Fruit fly (Drosophila melanogaster) whole organism, pupa: ENCODE results near the gene CG14435.

Experiments
- CG12605 ChIP-seq: fragments of 200-800 bp; sonication (Bioruptor generic); IDR thresholded peaks from 2 replicates; pipeline ENCODE4 v1.3.6; 2022; ENCODE audit warnings: missing biosample characterization, missing genetic modification characterization
- CG13204 ChIP-seq: fragments of 200-800 bp; sonication (Bioruptor generic); optimal IDR thresholded peaks from 2 replicates; lab custom pipeline; 2018; ENCODE audit warnings: missing biosample characterization, mild to moderate bottlenecking, missing genetic modification characterization, moderate library complexity
- CG14655 ChIP-seq: fragments of 200-800 bp; sonication (Bioruptor generic); optimal IDR thresholded peaks from 3 replicates; lab custom pipeline; 2017; ENCODE audit warnings: mild to moderate bottlenecking, missing biosample characterization, missing genetic modification reagents, missing genetic modification characterization
- CG32121 ChIP-seq: fragments of 200-800 bp; sonication (Bioruptor generic); IDR thresholded peaks from 2 replicates; pipeline ENCODE4 v1.3.6; 2022; ENCODE audit warnings: missing biosample characterization, missing genetic modification characterization
- CG4496 ChIP-seq: fragments of 200-800 bp; sonication (Bioruptor generic); IDR thresholded peaks from 3 replicates; pipeline ENCODE4 v1.3.6; 2022; ENCODE audit warnings: missing biosample characterization, missing genetic modification characterization
- CG8159 ChIP-seq: fragments of 200-800 bp; sonication (Bioruptor generic); optimal IDR thresholded peaks from 3 replicates; lab custom pipeline; 2018; ENCODE audit warnings: missing biosample characterization, mild to moderate bottlenecking, missing genetic modification characterization, moderate library complexity
- CG8301 ChIP-seq: fragments of 200-800 bp; sonication (Bioruptor generic); optimal IDR thresholded peaks from 2 replicates; lab custom pipeline; 2018; ENCODE audit warnings: missing biosample characterization, mild to moderate bottlenecking, missing genetic modification characterization
- D1 ChIP-seq: fragments of 200-800 bp; sonication (Bioruptor generic); optimal IDR thresholded peaks from 2 replicates; lab custom pipeline; 2018; ENCODE audit warnings: missing biosample characterization, mild to moderate bottlenecking, missing genetic modification characterization, moderate library complexity
- Ets98B ChIP-seq: fragments of 200-800 bp; sonication (Bioruptor generic); IDR thresholded peaks from 2 replicates; pipeline ENCODE4 v1.3.6; 2022; ENCODE audit warnings: missing biosample characterization, missing genetic modification characterization
- Pif1A ChIP-seq: fragments of 200-800 bp; sonication (Bioruptor generic); optimal IDR thresholded peaks from 3 replicates; lab custom pipeline; 2016; ENCODE audit warnings: missing biosample characterization, missing genetic modification characterization
- Pif1B ChIP-seq: fragments of 200-800 bp; sonication (Bioruptor generic); optimal IDR thresholded peaks from 3 replicates; lab custom pipeline; 2016; ENCODE audit warnings: missing biosample characterization, missing genetic modification characterization
- Snoo ChIP-seq: fragments of 200-800 bp; sonication (Bioruptor generic); optimal IDR thresholded peaks from 3 replicates; lab custom pipeline; 2017; ENCODE audit warnings: missing biosample characterization, mild to moderate bottlenecking, missing genetic modification characterization, inconsistent platforms
- fd96Ca ChIP-seq: fragments of 200-800 bp; sonication (Bioruptor generic); IDR thresholded peaks from 3 replicates; pipeline ENCODE4 v1.3.6; 2022; ENCODE audit warnings: missing biosample characterization, missing genetic modification characterization
- rn ChIP-seq: fragments of 200-800 bp; sonication (Bioruptor generic); IDR thresholded peaks from 2 replicates; pipeline ENCODE4 v1.3.6; 2022; ENCODE audit warnings: missing biosample characterization, missing genetic modification characterization

dm6 chrX:6849178-6849956, 5.6 kb upstream of the CG14435 start, which contains the start of the genes Cht11 and CG4558:
- peak; percentile 81 for TF ChIP-seq CG32121
- TF ChIP-seq fd96Ca (GFP tag; lab: Robert Waterston, UW) = peak; percentile 73; the same call in 1 of the 3 replicates
- TF ChIP-seq Snoo = peak; percentile 73
- TF ChIP-seq CG4496 (GFP tag; lab: Robert Waterston, UW) = peak; percentile 88
- TF ChIP-seq CG12605 (GFP tag; lab: Robert Waterston, UW) = peak; percentile 86
- TF ChIP-seq CG8301 (tag; lab: Kevin White, UChicago) = peak; percentile 76
- TF ChIP-seq CG8159 (tag; lab: Kevin White, UChicago) = peak; percentile 83
- no peak for TF ChIP-seq D1
- TF ChIP-seq rn (GFP tag; lab: Robert Waterston, UW) = peak; percentile 64
- peak; percentile 75 for TF ChIP-seq Pif1A (GFP tag; lab: Kevin White, UChicago)
- TF ChIP-seq CG13204 = peak; percentile 41
- peak; percentile 88 for TF ChIP-seq CG14655 (GFP tag; lab: Kevin White, UChicago)
- TF ChIP-seq Ets98B (GFP tag; lab: Robert Waterston, UW) = peak; percentile 78
- peak; percentile 66 for TF ChIP-seq Pif1B (GFP tag; lab: Kevin White, UChicago)
